Fruit fly (Drosophila melanogaster) whole organism, embryonic: ENCODE data around the gene CG46515.
"Not testable (repeated sequence)": the region's sequence is repeated elsewhere in the genome, so short reads cannot be mapped to it uniquely, and the experiment has no call there.

Experiments used
- CG2120 ChIP-seq: fragments of 200-800 bp; sonication (Bioruptor generic); optimal IDR thresholded peaks from 3 replicates; lab custom pipeline; 2016; ENCODE audit warnings: missing biosample characterization, missing genetic modification characterization
- CG2129 ChIP-seq: fragments of 200-800 bp; sonication (Bioruptor generic); IDR thresholded peaks from 2 replicates; pipeline ENCODE4 v1.3.6; 2022; ENCODE audit warnings: missing biosample characterization, missing genetic modification characterization; ENCODE audit not compliant: partially characterized antibody
- CG5953 ChIP-seq: fragments of 200-800 bp; sonication (Bioruptor generic); IDR thresholded peaks from 2 replicates; pipeline ENCODE4 v1.3.6; 2022; ENCODE audit warnings: missing biosample characterization, missing genetic modification characterization
- H2.0 ChIP-seq: fragments of 200-800 bp; sonication (Bioruptor generic); IDR thresholded peaks from 2 replicates; pipeline ENCODE4 v1.3.6; 2022; ENCODE audit warnings: missing biosample characterization, missing genetic modification characterization
- NFAT ChIP-seq: fragments of 200-800 bp; sonication (Bioruptor generic); IDR thresholded peaks from 2 replicates; pipeline ENCODE4 v1.3.6; 2022; ENCODE audit warnings: missing biosample characterization, missing genetic modification characterization
- br ChIP-seq: fragments of >200 bp; optimal IDR thresholded peaks from 2 replicates; lab custom pipeline; 2017
- jumu ChIP-seq: fragments of 200-800 bp; sonication (Bioruptor generic); optimal IDR thresholded peaks from 3 replicates; lab custom pipeline; 2016; ENCODE audit warnings: missing biosample characterization, missing genetic modification characterization
- repo ChIP-seq: fragments of 200-800 bp; sonication (Bioruptor generic); optimal IDR thresholded peaks from 2 replicates; lab custom pipeline; 2016; ENCODE audit warnings: missing biosample characterization, missing genetic modification characterization
- tio ChIP-seq: fragments of 200-800 bp; sonication (Bioruptor generic); optimal IDR thresholded peaks from 2 replicates; lab custom pipeline; 2017; ENCODE audit warnings: missing biosample characterization, missing genetic modification characterization, inconsistent platforms

dm6 chrX:22196874-22197273, 5.1 kb upstream of the CG46515 start, which contains the start of gene CG46514:
- not testable (repeated sequence) for TF ChIP-seq tio; H2.0; br (lab: Kevin White, UChicago); CG2129; jumu (GFP tag; lab: Kevin White, UChicago); CG5953; repo (GFP tag; lab: Kevin White, UChicago); CG2120 (GFP tag; lab: Kevin White, UChicago); NFAT
